Worm (Caenorhabditis elegans) whole organism, mixed stage, embryonic: Measurements from ENCODE around the gene fbxa-151.
"Not testable (repeated sequence)": the region's sequence is repeated elsewhere in the genome, so short reads cannot be mapped to it uniquely, and the experiment has no call there.

Experiments
- M03D4.4 ChIP-seq: sonication (generic microtip); optimal IDR thresholded peaks from 2 replicates; lab custom pipeline; 2017; ENCODE audit warnings: mild to moderate bottlenecking, missing genetic modification characterization, missing compliant biosample characterization
- blmp-1 ChIP-seq: fragments of 150-350 bp; optimal IDR thresholded peaks from 2 replicates; lab custom pipeline; 2014; ENCODE audit warnings: missing biosample characterization, missing genetic modification characterization
- ceh-39 ChIP-seq: fragments of 150-350 bp; optimal IDR thresholded peaks from 2 replicates; lab custom pipeline; 2014; ENCODE audit warnings: missing biosample characterization, missing genetic modification characterization
- ceh-43 ChIP-seq: fragments of 200-800 bp; sonication (Bioruptor generic); optimal IDR thresholded peaks from 2 replicates; lab custom pipeline; 2018; ENCODE audit warnings: mild to moderate bottlenecking, missing genetic modification characterization, moderate library complexity, missing compliant biosample characterization
- ceh-83 ChIP-seq: fragments of 200-800 bp; sonication (Bioruptor generic); optimal IDR thresholded peaks from 2 replicates; lab custom pipeline; 2018; ENCODE audit warnings: mild to moderate bottlenecking, missing genetic modification characterization, missing compliant biosample characterization
- ces-1 ChIP-seq: fragments of 150-350 bp; optimal IDR thresholded peaks from 2 replicates; lab custom pipeline; 2014; ENCODE audit warnings: missing biosample characterization, missing genetic modification reagents, missing genetic modification characterization
- cnd-1 ChIP-seq: fragments of 200-800 bp; sonication (Bioruptor generic); optimal IDR thresholded peaks from 2 replicates; lab custom pipeline; 2018; ENCODE audit warnings: mild to moderate bottlenecking, missing genetic modification characterization, missing compliant biosample characterization
- drap-1 ChIP-seq: fragments of 200-800 bp; sonication (Bioruptor generic); optimal IDR thresholded peaks from 3 replicates; lab custom pipeline; 2018; ENCODE audit warnings: mild to moderate bottlenecking, missing genetic modification characterization, missing compliant biosample characterization
- elt-1 ChIP-seq: sonication (generic microtip); optimal IDR thresholded peaks from 2 replicates; lab custom pipeline; 2017; ENCODE audit warnings: missing genetic modification characterization, mild to moderate bottlenecking, missing compliant biosample characterization, antibody characterized with exemption, moderate library complexity, borderline replicate concordance; ENCODE audit not compliant: insufficient read depth
- elt-3 ChIP-seq: fragments of 150-350 bp; optimal IDR thresholded peaks from 2 replicates; lab custom pipeline; 2014; ENCODE audit warnings: missing biosample characterization, missing genetic modification characterization
- flh-1 ChIP-seq: fragments of 200-800 bp; sonication (Bioruptor generic); optimal IDR thresholded peaks from 2 replicates; lab custom pipeline; 2018; ENCODE audit warnings: mild to moderate bottlenecking, missing genetic modification characterization, moderate library complexity, missing compliant biosample characterization
- hlh-1 ChIP-seq: fragments of 150-350 bp; optimal IDR thresholded peaks from 2 replicates; lab custom pipeline; 2014; ENCODE audit warnings: missing biosample characterization, missing genetic modification reagents, missing genetic modification characterization
- lin-13 ChIP-seq: fragments of 150-350 bp; optimal IDR thresholded peaks from 2 replicates; lab custom pipeline; 2014; ENCODE audit warnings: missing biosample characterization, missing genetic modification characterization
- lin-32 ChIP-seq: fragments of 200-800 bp; sonication (Bioruptor generic); optimal IDR thresholded peaks from 2 replicates; lab custom pipeline; 2018; ENCODE audit warnings: mild to moderate bottlenecking, missing genetic modification characterization, missing compliant biosample characterization
- lsy-2 ChIP-seq: fragments of 150-350 bp; optimal IDR thresholded peaks from 2 replicates; lab custom pipeline; 2014; ENCODE audit warnings: missing biosample characterization, missing genetic modification characterization
- mab-5 ChIP-seq: fragments of 150-350 bp; optimal IDR thresholded peaks from 2 replicates; lab custom pipeline; 2014; ENCODE audit warnings: missing biosample characterization, missing genetic modification characterization
- mep-1 ChIP-seq: fragments of 150-350 bp; optimal IDR thresholded peaks from 2 replicates; lab custom pipeline; 2017; ENCODE audit warnings: missing biosample characterization, missing genetic modification reagents, missing genetic modification characterization, inconsistent platforms
- mls-2 ChIP-seq: sonication (generic microtip); optimal IDR thresholded peaks from 2 replicates; lab custom pipeline; 2016; ENCODE audit warnings: mild to moderate bottlenecking, missing genetic modification characterization, moderate library complexity, missing compliant biosample characterization
- nhr-2 ChIP-seq: fragments of 150-350 bp; optimal IDR thresholded peaks from 2 replicates; lab custom pipeline; 2014; ENCODE audit warnings: missing biosample characterization, missing genetic modification characterization
- nhr-237 ChIP-seq: fragments of 150-350 bp; optimal IDR thresholded peaks from 2 replicates; lab custom pipeline; 2014; ENCODE audit warnings: missing biosample characterization, missing genetic modification characterization
- nhr-28 ChIP-seq: fragments of 150-350 bp; optimal IDR thresholded peaks from 2 replicates; lab custom pipeline; 2014; ENCODE audit warnings: missing biosample characterization, missing genetic modification characterization
- nhr-76 ChIP-seq: sonication (generic microtip); optimal IDR thresholded peaks from 2 replicates; lab custom pipeline; 2017; ENCODE audit warnings: missing biosample characterization, missing genetic modification characterization
- pha-4 ChIP-seq: fragments of 150-350 bp; optimal IDR thresholded peaks from 2 replicates; lab custom pipeline; 2018; ENCODE audit warnings: missing biosample characterization, missing genetic modification reagents, missing genetic modification characterization
- sem-2 ChIP-seq: fragments of 200-800 bp; sonication (Bioruptor generic); optimal IDR thresholded peaks from 2 replicates; lab custom pipeline; 2018; ENCODE audit warnings: mild to moderate bottlenecking, missing genetic modification characterization, missing compliant biosample characterization
- snpc-4 ChIP-seq: fragments of 150-350 bp; optimal IDR thresholded peaks from 2 replicates; lab custom pipeline; 2014; ENCODE audit warnings: missing biosample characterization, missing genetic modification characterization
- sptf-1 ChIP-seq: sonication (generic microtip); optimal IDR thresholded peaks from 2 replicates; lab custom pipeline; 2017; ENCODE audit warnings: mild to moderate bottlenecking, missing genetic modification characterization, moderate library complexity, missing compliant biosample characterization
- tbx-8 ChIP-seq: fragments of 200-800 bp; sonication (Bioruptor generic); optimal IDR thresholded peaks from 2 replicates; lab custom pipeline; 2018; ENCODE audit warnings: mild to moderate bottlenecking, missing genetic modification characterization, moderate library complexity, missing compliant biosample characterization
- unc-120 ChIP-seq: sonication (generic microtip); optimal IDR thresholded peaks from 2 replicates; lab custom pipeline; 2017; ENCODE audit warnings: missing genetic modification characterization, missing compliant biosample characterization; ENCODE audit not compliant: poor library complexity, severe bottlenecking
- unc-39 ChIP-seq: fragments of 150-350 bp; optimal IDR thresholded peaks from 2 replicates; lab custom pipeline; 2014; ENCODE audit warnings: missing biosample characterization, missing genetic modification characterization
- unc-62 ChIP-seq: fragments of 150-350 bp; optimal IDR thresholded peaks from 2 replicates; lab custom pipeline; 2014; ENCODE audit warnings: missing biosample characterization, missing genetic modification reagents, missing genetic modification characterization
- zip-8 ChIP-seq: fragments of 150-350 bp; optimal IDR thresholded peaks from 2 replicates; lab custom pipeline; 2014; ENCODE audit warnings: missing biosample characterization, missing genetic modification characterization
- ztf-11 ChIP-seq: fragments of 150-350 bp; optimal IDR thresholded peaks from 2 replicates; lab custom pipeline; 2014; ENCODE audit warnings: missing biosample characterization, missing genetic modification characterization

The fbxa-151 gene

ce11 chrIII:1266799-1267198, at the start of gene fbxa-151:
Gene fbxa-151 (minus strand): TSS chrIII:1266899.
- TF ChIP-seq M03D4.4 (tag; lab: Kevin White, UChicago); lsy-2 (tag; lab: Kevin White, UChicago); sem-2: not testable (repeated sequence)

- TF ChIP-seq tbx-8: no peak
- TF ChIP-seq unc-62: no peak
- no peak for TF ChIP-seq pha-4 (tag; lab: Kevin White, UChicago)
- no peak for TF ChIP-seq cnd-1 (tag; lab: Kevin White, UChicago)
- TF ChIP-seq nhr-28 (tag; lab: Kevin White, UChicago): no peak
- no peak for TF ChIP-seq lin-32 (GFP tag; lab: Kevin White, UChicago)
- TF ChIP-seq zip-8 (tag; lab: Kevin White, UChicago): no peak
- TF ChIP-seq mab-5 (tag; lab: Kevin White, UChicago): no peak
- TF ChIP-seq ceh-43 (GFP tag; lab: Kevin White, UChicago): no peak
- no peak for TF ChIP-seq ztf-11
- TF ChIP-seq mls-2 (tag; lab: Kevin White, UChicago): no peak
These were observed 48.3 kb upstream of the fbxa-151 start, which contains the start of the genes fbxa-80 and fbxa-19 for ce11 chrIII:1315038-1315437. Gene fbxa-80 (minus strand): TSS chrIII:1315210. Gene fbxa-19 (plus strand): TSS chrIII:1315401.

- no peak for TF ChIP-seq lin-13 (tag; lab: Kevin White, UChicago)
- no peak for TF ChIP-seq drap-1 (GFP tag; lab: Kevin White, UChicago)
- TF ChIP-seq elt-3 (tag; lab: Kevin White, UChicago): no peak
- no peak for TF ChIP-seq elt-1 (tag; lab: Kevin White, UChicago)
- TF ChIP-seq snpc-4: no peak
- TF ChIP-seq tbx-8: no peak
- TF ChIP-seq ceh-43 (GFP tag; lab: Kevin White, UChicago): no peak
- TF ChIP-seq ceh-83 (GFP tag; lab: Kevin White, UChicago): no peak
- no peak for TF ChIP-seq cnd-1 (tag; lab: Kevin White, UChicago)
- no peak for TF ChIP-seq unc-39 (tag; lab: Kevin White, UChicago)
- TF ChIP-seq, all 35 proteins: peak for 0
These were observed 47.6 kb upstream of the fbxa-151 start for ce11 chrIII:1314283-1314682.

ce11 chrIII:1311367-1311766, 44.7 kb upstream of the fbxa-151 start:
- TF ChIP-seq tbx-8: no peak
- no peak for TF ChIP-seq hlh-1 (tag; lab: Kevin White, UChicago)
- no peak for TF ChIP-seq elt-1 (tag; lab: Kevin White, UChicago)
- TF ChIP-seq sem-2: no peak
- no peak for TF ChIP-seq unc-39 (tag; lab: Kevin White, UChicago)
- no peak for TF ChIP-seq ceh-39 (tag; lab: Kevin White, UChicago)
- TF ChIP-seq flh-1: no peak
- no peak for TF ChIP-seq nhr-2
- no peak for TF ChIP-seq nhr-237
- no peak for TF ChIP-seq sptf-1 (tag; lab: Kevin White, UChicago)
- no peak for TF ChIP-seq unc-62
- no peak for TF ChIP-seq snpc-4
- TF ChIP-seq cnd-1 (tag; lab: Kevin White, UChicago): no peak
- no peak for TF ChIP-seq nhr-28 (tag; lab: Kevin White, UChicago)

ce11 chrIII:1308887-1309286, 42.2 kb upstream of the fbxa-151 start, which contains the start of gene Y82E9BL.12:
Gene Y82E9BL.12 (plus strand): TSS chrIII:1309187.
- TF ChIP-seq sem-2 (no peak), unc-62 (no peak), mab-5 (tag; lab: Kevin White, UChicago) (no peak), nhr-237 (no peak), M03D4.4 (tag; lab: Kevin White, UChicago) (no peak), ceh-39 (tag; lab: Kevin White, UChicago) (no peak), blmp-1 (tag; lab: Kevin White, UChicago) (no peak), hlh-1 (tag; lab: Kevin White, UChicago) (no peak), ceh-83 (GFP tag; lab: Kevin White, UChicago) (no peak), ces-1 (no peak), drap-1 (GFP tag; lab: Kevin White, UChicago) (no peak), nhr-76 (tag; lab: Kevin White, UChicago) (no peak), mls-2 (tag; lab: Kevin White, UChicago) (no peak), flh-1 (no peak)

ce11 chrIII:1308209-1308608, 41.5 kb upstream of the fbxa-151 start, which contains the start of gene fbxa-79:
Gene fbxa-79 (minus strand): TSS chrIII:1308294.
- TF ChIP-seq unc-39 (tag; lab: Kevin White, UChicago): no peak
- no peak for TF ChIP-seq nhr-237
- TF ChIP-seq drap-1 (GFP tag; lab: Kevin White, UChicago): no peak
- TF ChIP-seq ztf-11: no peak
- TF ChIP-seq mep-1: no peak
- no peak for TF ChIP-seq unc-120 (tag; lab: Kevin White, UChicago)
- no peak for TF ChIP-seq pha-4 (tag; lab: Kevin White, UChicago)
- no peak for TF ChIP-seq elt-3 (tag; lab: Kevin White, UChicago)
